Fruit fly (Drosophila melanogaster) whole organism, embryonic: ENCODE data around the gene HHEX.

Experiments
- Antp ChIP-seq: fragments of 200-800 bp; sonication (Bioruptor generic); optimal IDR thresholded peaks from 3 replicates; lab custom pipeline; 2016; ENCODE audit warnings: missing biosample characterization, missing genetic modification characterization
- BtbVII ChIP-seq: fragments of 200-800 bp; sonication (Bioruptor generic); optimal IDR thresholded peaks from 3 replicates; lab custom pipeline; 2017; ENCODE audit warnings: missing biosample characterization, mild to moderate bottlenecking, missing genetic modification characterization
- CG10959 ChIP-seq: fragments of 200-800 bp; sonication (Bioruptor generic); IDR thresholded peaks from 2 replicates; pipeline ENCODE4 v1.3.6; 2022; ENCODE audit warnings: missing biosample characterization, missing genetic modification characterization
- CG12071 ChIP-seq: fragments of 200-800 bp; sonication (Bioruptor generic); optimal IDR thresholded peaks from 3 replicates; lab custom pipeline; 2018; ENCODE audit warnings: missing biosample characterization, mild to moderate bottlenecking, missing genetic modification characterization
- CG12236 ChIP-seq: fragments of 200-800 bp; sonication (Bioruptor generic); optimal IDR thresholded peaks from 2 replicates; lab custom pipeline; 2016; ENCODE audit warnings: missing biosample characterization, missing genetic modification characterization
- CG12299 ChIP-seq: fragments of 200-800 bp; sonication (Bioruptor generic); optimal IDR thresholded peaks from 2 replicates; lab custom pipeline; 2018; ENCODE audit warnings: missing biosample characterization, mild to moderate bottlenecking, missing genetic modification characterization
- CG13296 ChIP-seq: fragments of 200-800 bp; sonication (Bioruptor generic); optimal IDR thresholded peaks from 3 replicates; lab custom pipeline; 2018; ENCODE audit warnings: missing biosample characterization, mild to moderate bottlenecking, missing genetic modification characterization
- CG13894 ChIP-seq: fragments of 200-800 bp; sonication (Bioruptor generic); optimal IDR thresholded peaks from 3 replicates; lab custom pipeline; 2018; ENCODE audit warnings: missing biosample characterization, mild to moderate bottlenecking, missing genetic modification characterization, moderate library complexity
- CG15514 ChIP-seq: fragments of 200-800 bp; sonication (Bioruptor generic); optimal IDR thresholded peaks from 3 replicates; lab custom pipeline; 2017; ENCODE audit warnings: missing biosample characterization, missing genetic modification characterization, mild to moderate bottlenecking, moderate library complexity, missing genetic modification reagents
- CG17912 ChIP-seq: fragments of 200-800 bp; sonication (Bioruptor generic); optimal IDR thresholded peaks from 2 replicates; lab custom pipeline; 2018; ENCODE audit warnings: missing biosample characterization, mild to moderate bottlenecking, missing genetic modification characterization
- CG2129 ChIP-seq: fragments of 200-800 bp; sonication (Bioruptor generic); IDR thresholded peaks from 2 replicates; pipeline ENCODE4 v1.3.6; 2022; ENCODE audit warnings: missing biosample characterization, missing genetic modification characterization; ENCODE audit not compliant: partially characterized antibody
- CG2202 ChIP-seq: fragments of 200-800 bp; sonication (Bioruptor generic); optimal IDR thresholded peaks from 2 replicates; lab custom pipeline; 2018; ENCODE audit warnings: missing biosample characterization, mild to moderate bottlenecking, missing genetic modification characterization
- CG31441 ChIP-seq: fragments of 200-800 bp; sonication (Bioruptor generic); IDR thresholded peaks from 2 replicates; pipeline ENCODE4 v1.3.6; 2022; ENCODE audit warnings: missing biosample characterization, missing genetic modification characterization
- CG34376 ChIP-seq: fragments of 200-800 bp; sonication (Bioruptor generic); optimal IDR thresholded peaks from 2 replicates; lab custom pipeline; 2018; ENCODE audit warnings: missing biosample characterization, mild to moderate bottlenecking, missing genetic modification characterization
- CG34422 ChIP-seq: fragments of 200-800 bp; sonication (Bioruptor generic); IDR thresholded peaks from 3 replicates; pipeline ENCODE4 v1.3.6; 2022; ENCODE audit warnings: missing biosample characterization, missing genetic modification characterization
- CG4404 ChIP-seq: fragments of 200-800 bp; sonication (Bioruptor generic); IDR thresholded peaks from 2 replicates; pipeline ENCODE4 v1.3.6; 2022; ENCODE audit warnings: missing biosample characterization, missing genetic modification characterization
- CG6813 ChIP-seq: fragments of 200-800 bp; sonication (Bioruptor generic); optimal IDR thresholded peaks from 2 replicates; lab custom pipeline; 2017; ENCODE audit warnings: missing biosample characterization, missing genetic modification characterization, mild to moderate bottlenecking, moderate library complexity, missing genetic modification reagents
- CG7357 ChIP-seq: fragments of 200-800 bp; sonication (Bioruptor generic); IDR thresholded peaks from 3 replicates; pipeline ENCODE4 v1.3.6; 2022; ENCODE audit warnings: missing biosample characterization, missing genetic modification characterization
- CG8281 ChIP-seq: fragments of 200-800 bp; sonication (Bioruptor generic); optimal IDR thresholded peaks from 2 replicates; lab custom pipeline; 2018; ENCODE audit warnings: missing biosample characterization, mild to moderate bottlenecking, missing genetic modification characterization, moderate library complexity
- CG9797 ChIP-seq: fragments of 200-800 bp; sonication (Bioruptor generic); optimal IDR thresholded peaks from 3 replicates; lab custom pipeline; 2018; ENCODE audit warnings: missing biosample characterization, mild to moderate bottlenecking, missing genetic modification characterization
- D ChIP-seq, 2 experiments: fragments of 200-800 bp in 1 of 2; fragments of >200 bp in 1 of 2; sonication (Bioruptor generic) in 1 of 2; optimal IDR thresholded peaks; 2 replicates in 1 of 2; 3 replicates in 1 of 2; lab custom pipeline; 2017; ENCODE audit warnings: mild to moderate bottlenecking in 1 of 2, missing biosample characterization in 1 of 2, missing genetic modification characterization in 1 of 2, missing genetic modification reagents in 1 of 2
- Deaf1 ChIP-seq: fragments of 200-800 bp; optimal IDR thresholded peaks from 3 replicates; lab custom pipeline; 2019; ENCODE audit warnings: missing biosample characterization, mild to moderate bottlenecking, missing genetic modification characterization, moderate library complexity
- Dip2 ChIP-seq: fragments of 200-800 bp; sonication (Bioruptor generic); IDR thresholded peaks from 2 replicates; pipeline ENCODE4 v1.3.6; 2022; ENCODE audit warnings: missing biosample characterization, missing genetic modification characterization
- Dref ChIP-seq: fragments of 200-800 bp; sonication (Bioruptor generic); IDR thresholded peaks from 2 replicates; pipeline ENCODE4 v1.3.6; 2022; ENCODE audit warnings: missing biosample characterization, missing genetic modification characterization
- GATAe ChIP-seq: fragments of 200-800 bp; sonication (Bioruptor generic); conservative IDR thresholded peaks from 2 replicates; pipeline ENCODE4 v1.3.6; 2022; ENCODE audit warnings: missing biosample characterization, missing genetic modification characterization
- Gsc ChIP-seq: fragments of 200-800 bp; sonication (Bioruptor generic); IDR thresholded peaks from 2 replicates; pipeline ENCODE4 v1.3.6; 2022; ENCODE audit warnings: missing biosample characterization, missing genetic modification characterization
- Hand ChIP-seq: fragments of 200-800 bp; sonication (Bioruptor generic); optimal IDR thresholded peaks from 2 replicates; lab custom pipeline; 2017; ENCODE audit warnings: mild to moderate bottlenecking, missing biosample characterization, missing genetic modification reagents, missing genetic modification characterization
- HmgZ ChIP-seq: fragments of 200-800 bp; sonication (Bioruptor generic); optimal IDR thresholded peaks from 2 replicates; lab custom pipeline; 2018; ENCODE audit warnings: missing biosample characterization, mild to moderate bottlenecking, missing genetic modification characterization
- Max ChIP-seq: fragments of 200-800 bp; sonication (Bioruptor generic); optimal IDR thresholded peaks from 2 replicates; lab custom pipeline; 2016; ENCODE audit warnings: missing biosample characterization, mild to moderate bottlenecking, missing genetic modification characterization
- Neu2 ChIP-seq: fragments of 200-800 bp; sonication (Bioruptor generic); optimal IDR thresholded peaks from 3 replicates; lab custom pipeline; 2016; ENCODE audit warnings: missing biosample characterization, missing genetic modification characterization, borderline replicate concordance
- Optix ChIP-seq: fragments of 200-800 bp; sonication (Bioruptor generic); IDR thresholded peaks from 3 replicates; pipeline ENCODE4 v1.3.6; 2022; ENCODE audit warnings: missing biosample characterization, missing genetic modification characterization
- PHDP ChIP-seq: fragments of 200-800 bp; sonication (Bioruptor generic); optimal IDR thresholded peaks from 3 replicates; lab custom pipeline; 2018; ENCODE audit warnings: missing biosample characterization, mild to moderate bottlenecking, missing genetic modification characterization, moderate library complexity
- Usf ChIP-seq: fragments of 200-800 bp; sonication (Bioruptor generic); optimal IDR thresholded peaks from 2 replicates; lab custom pipeline; 2017; ENCODE audit warnings: missing genotype, missing biosample characterization, missing genetic modification characterization
- crp ChIP-seq, 2 experiments: fragments of 200-800 bp; sonication (Bioruptor generic); optimal IDR thresholded peaks; 2 replicates in 1 of 2; 3 replicates in 1 of 2; lab custom pipeline; 2017; ENCODE audit warnings: missing biosample characterization in 2 of 2, missing genetic modification characterization in 2 of 2, mild to moderate bottlenecking in 1 of 2, moderate library complexity in 1 of 2
- dmrt99B ChIP-seq: fragments of 200-800 bp; sonication (Bioruptor generic); optimal IDR thresholded peaks from 2 replicates; lab custom pipeline; 2018; ENCODE audit warnings: missing biosample characterization, mild to moderate bottlenecking, missing genetic modification characterization, moderate library complexity
- ems ChIP-seq: fragments of 200-800 bp; sonication (Bioruptor generic); optimal IDR thresholded peaks from 3 replicates; lab custom pipeline; 2016; ENCODE audit warnings: missing biosample characterization, missing genetic modification characterization
- fd64A ChIP-seq: fragments of 200-800 bp; sonication (Bioruptor generic); optimal IDR thresholded peaks from 3 replicates; lab custom pipeline; 2018; ENCODE audit warnings: missing biosample characterization, mild to moderate bottlenecking, missing genetic modification characterization
- hbn ChIP-seq: fragments of 200-800 bp; sonication (Bioruptor generic); IDR thresholded peaks from 2 replicates; pipeline ENCODE4 v1.3.6; 2022; ENCODE audit warnings: missing biosample characterization, missing genetic modification characterization; ENCODE audit not compliant: partially characterized antibody
- inv ChIP-seq: fragments of 200-800 bp; sonication (Bioruptor generic); IDR thresholded peaks from 2 replicates; pipeline ENCODE4 v1.3.6; 2022; ENCODE audit warnings: missing biosample characterization, missing genetic modification characterization; ENCODE audit not compliant: partially characterized antibody
- nmo ChIP-seq: fragments of 200-800 bp; sonication (Bioruptor generic); optimal IDR thresholded peaks from 2 replicates; lab custom pipeline; 2018; ENCODE audit warnings: missing biosample characterization, mild to moderate bottlenecking, missing genetic modification characterization, moderate library complexity
- sim ChIP-seq: fragments of 200-800 bp; sonication (Bioruptor generic); IDR thresholded peaks from 2 replicates; pipeline ENCODE4 v1.3.6; 2022; ENCODE audit warnings: missing biosample characterization, missing genetic modification characterization
- slou ChIP-seq: fragments of 200-800 bp; sonication (Bioruptor generic); optimal IDR thresholded peaks from 3 replicates; lab custom pipeline; 2016; ENCODE audit warnings: missing biosample characterization, missing genetic modification characterization
- tin ChIP-seq: fragments of 200-800 bp; sonication (Bioruptor generic); optimal IDR thresholded peaks from 3 replicates; lab custom pipeline; 2016; ENCODE audit warnings: missing biosample characterization, missing genetic modification characterization
- tll ChIP-seq, 2 experiments: fragments of 200-800 bp in 1 of 2; fragments of >200 bp in 1 of 2; sonication (Bioruptor generic) in 1 of 2; optimal IDR thresholded peaks; 2 replicates each; lab custom pipeline; 2017 to 2019; ENCODE audit warnings: missing biosample characterization in 2 of 2, missing genetic modification characterization in 2 of 2, mild to moderate bottlenecking in 1 of 2, moderate library complexity in 1 of 2
- trh ChIP-seq: fragments of 200-800 bp; sonication (Bioruptor generic); optimal IDR thresholded peaks from 2 replicates; lab custom pipeline; 2016; ENCODE audit warnings: missing biosample characterization, missing genetic modification characterization
- usp ChIP-seq: fragments of >200 bp; optimal IDR thresholded peaks from 2 replicates; lab custom pipeline; 2017; ENCODE audit warnings: missing biosample characterization, missing genetic modification characterization
- vnd ChIP-seq: fragments of 200-800 bp; sonication (Bioruptor generic); IDR thresholded peaks from 3 replicates; pipeline ENCODE4 v1.3.6; 2022; ENCODE audit warnings: missing biosample characterization, missing genetic modification characterization; ENCODE audit not compliant: partially characterized antibody
- zfh2 ChIP-seq: fragments of 200-800 bp; sonication (Bioruptor generic); optimal IDR thresholded peaks from 2 replicates; lab custom pipeline; 2016; ENCODE audit warnings: missing biosample characterization, missing genetic modification characterization

HHEX gene

DNA sequence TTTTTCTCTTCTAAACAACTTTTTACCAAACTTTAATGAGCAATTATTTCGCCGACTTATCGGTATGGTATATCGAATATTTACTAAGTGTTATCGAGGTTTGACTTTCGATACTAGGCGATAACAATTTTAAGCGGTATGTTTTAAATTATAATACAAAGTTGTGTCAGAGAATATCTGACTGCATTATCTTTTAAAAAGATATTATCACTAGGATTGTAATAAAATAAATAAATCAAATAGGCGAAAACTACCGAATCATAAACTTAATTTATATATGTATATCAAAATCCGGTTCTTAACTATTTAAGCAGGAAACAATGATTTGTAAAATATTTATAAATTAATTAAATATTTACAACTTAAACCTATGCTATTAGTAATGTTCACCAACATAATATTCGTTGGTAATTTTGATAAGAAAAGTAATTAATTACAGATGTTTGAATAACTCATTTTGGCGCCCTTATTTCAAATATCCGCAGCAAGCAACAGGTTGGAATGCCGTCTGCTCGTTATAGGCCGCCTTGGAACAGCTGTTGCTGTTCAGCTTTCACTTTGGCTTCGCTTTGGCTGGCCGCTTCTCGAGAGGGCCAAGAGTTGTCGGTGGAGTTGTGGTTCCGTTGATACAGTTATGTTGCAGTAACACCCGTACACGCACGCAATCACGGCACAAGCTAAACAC is 27.3 kb upstream of the HHEX start, which contains the start of the genes Sec15 and rtet (continued):
- TF ChIP-seq CG34422 (GFP tag; lab: Robert Waterston, UW), result peak; percentile 30; the same call in 2 of the 3 replicates
- TF ChIP-seq CG13894 (tag; lab: Kevin White, UChicago), result no peak
- no peak for TF ChIP-seq CG10959 (GFP tag; lab: Robert Waterston, UW)
- TF ChIP-seq CG2129 (GFP tag; lab: Robert Waterston, UW), result no peak
- peak; percentile 61 for TF ChIP-seq CG15514 (GFP tag; lab: Kevin White, UChicago)
- no peak for TF ChIP-seq CG6813 (GFP tag; lab: Kevin White, UChicago)
- TF ChIP-seq PHDP (tag; lab: Kevin White, UChicago), result peak; percentile 81
- peak; percentile 52 for TF ChIP-seq Max (GFP tag; lab: Kevin White, UChicago)
- TF ChIP-seq CG4404 (GFP tag; lab: Robert Waterston, UW), result no peak
- peak; percentile 53 for TF ChIP-seq CG34376 (GFP tag; lab: Kevin White, UChicago)
- no peak for TF ChIP-seq CG2202 (tag; lab: Kevin White, UChicago)
- 0 out of 2 replicates have a peak, but pooled peaks have one; percentile 26 for TF ChIP-seq hbn (GFP tag; lab: Robert Waterston, UW)
- TF ChIP-seq CG12071 (GFP tag; lab: Kevin White, UChicago), result no peak
- TF ChIP-seq D (optimal IDR thresholded peaks at IDR 0.05; lab: Kevin White, UChicago), result no peak
- peak; percentile 24 for TF ChIP-seq D (GFP tag; optimal IDR thresholded peaks at IDR 0.05; lab: Kevin White, UChicago)
- no peak for TF ChIP-seq tll (GFP tag; optimal IDR thresholded peaks at IDR 0.05; lab: Kevin White, UChicago)
- TF ChIP-seq CG8281 (tag; lab: Kevin White, UChicago), result no peak
- peak; percentile 40 for TF ChIP-seq Usf (GFP tag; lab: Kevin White, UChicago)
- TF ChIP-seq GATAe (GFP tag; lab: Robert Waterston, UW), result no peak
- TF ChIP-seq Gsc, result no peak
- TF ChIP-seq tin, result peak; percentile 61
- TF ChIP-seq Dip2 (GFP tag; lab: Robert Waterston, UW), result no peak
- peak; percentile 9 for TF ChIP-seq BtbVII (GFP tag; lab: Kevin White, UChicago)
- no peak for TF ChIP-seq CG17912 (GFP tag; lab: Kevin White, UChicago)
- TF ChIP-seq vnd (GFP tag; lab: Robert Waterston, UW), result peak; percentile 52; the same call in 2 of the 3 replicates
- TF ChIP-seq CG12236 (GFP tag; lab: Kevin White, UChicago), result no peak
- peak; percentile 54; the same call in 2 of the 3 replicates for TF ChIP-seq Optix (GFP tag; lab: Robert Waterston, UW)
- TF ChIP-seq usp (GFP tag; lab: Kevin White, UChicago), result no peak
- TF ChIP-seq ems, result no peak
- no peak for TF ChIP-seq fd64A
- peak; percentile 55 for TF ChIP-seq CG31441 (GFP tag; lab: Robert Waterston, UW)
- no peak for TF ChIP-seq CG12299 (tag; lab: Kevin White, UChicago)
- TF ChIP-seq dmrt99B (tag; lab: Kevin White, UChicago), result no peak
- no peak for TF ChIP-seq Hand (GFP tag; lab: Kevin White, UChicago)
- peak; percentile 48 for TF ChIP-seq inv (GFP tag; lab: Robert Waterston, UW)
- TF ChIP-seq CG13296, result peak; percentile 62
- TF ChIP-seq HmgZ (tag; lab: Kevin White, UChicago), result peak; percentile 64
- peak; percentile 1 for TF ChIP-seq zfh2 (GFP tag; lab: Kevin White, UChicago)
- no peak for TF ChIP-seq sim (GFP tag; lab: Robert Waterston, UW)
- no peak for TF ChIP-seq Neu2 (GFP tag; lab: Kevin White, UChicago)
- TF ChIP-seq trh (GFP tag; lab: Kevin White, UChicago), result no peak
- no peak for TF ChIP-seq slou (GFP tag; lab: Kevin White, UChicago)
- no peak for TF ChIP-seq Deaf1 (tag; lab: Kevin White, UChicago)
- TF ChIP-seq Dref (GFP tag; lab: Robert Waterston, UW), result peak; percentile 71
- TF ChIP-seq Antp (GFP tag; lab: Kevin White, UChicago), result no peak
- peak in 1 of 2 experiments; percentile 87 for TF ChIP-seq crp (GFP tag; optimal IDR thresholded peaks at IDR 0.05; lab: Kevin White, UChicago)
- peak; percentile 78 for TF ChIP-seq nmo (GFP tag; lab: Kevin White, UChicago)
- TF ChIP-seq CG7357 (GFP tag; lab: Robert Waterston, UW), result no peak
- TF ChIP-seq CG9797 (GFP tag; lab: Kevin White, UChicago), result peak; percentile 21
